Fruit fly (Drosophila melanogaster): ENCODE data around the gene hiw.

hiw gene

dm6 chrX:15079163-15079809 is 16.1 kb upstream of the hiw start:
- no peak for TF ChIP-seq usp (GFP tag; optimal IDR thresholded peaks at IDR 0.05)
- TF ChIP-seq CG8478 (optimal IDR thresholded peaks at IDR 0.05): no peak

DNA sequence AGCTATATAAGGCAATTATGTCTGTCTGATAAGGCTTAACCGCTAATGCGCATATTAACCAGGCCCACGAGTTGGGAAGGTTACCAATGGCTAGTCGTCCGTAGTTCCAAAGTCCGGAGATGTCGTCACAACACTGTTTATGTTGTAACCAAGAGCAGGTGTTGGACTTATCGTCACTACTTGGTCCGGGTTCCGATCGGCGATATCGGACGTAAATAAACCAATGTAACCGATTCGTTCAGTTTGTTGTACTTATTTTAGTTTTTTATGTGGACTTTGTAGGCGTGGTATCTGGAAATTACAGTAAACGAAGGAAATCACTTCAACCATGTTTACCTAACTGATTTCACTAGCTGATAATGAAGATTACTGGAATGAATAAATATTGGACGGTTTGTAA is 15.2 kb upstream of the hiw start:
- TF ChIP-seq usp (GFP tag; optimal IDR thresholded peaks at IDR 0.05): no peak
- no peak for TF ChIP-seq pan (optimal IDR thresholded peaks at IDR 0.05)
- no peak for TF ChIP-seq CG8478 (optimal IDR thresholded peaks at IDR 0.05)
- no peak for TF ChIP-seq EcR (GFP tag; optimal IDR thresholded peaks at IDR 0.05)
- TF ChIP-seq Dll (optimal IDR thresholded peaks at IDR 0.05): no peak
- TF ChIP-seq psq (optimal IDR thresholded peaks at IDR 0.05): no peak

DNA sequence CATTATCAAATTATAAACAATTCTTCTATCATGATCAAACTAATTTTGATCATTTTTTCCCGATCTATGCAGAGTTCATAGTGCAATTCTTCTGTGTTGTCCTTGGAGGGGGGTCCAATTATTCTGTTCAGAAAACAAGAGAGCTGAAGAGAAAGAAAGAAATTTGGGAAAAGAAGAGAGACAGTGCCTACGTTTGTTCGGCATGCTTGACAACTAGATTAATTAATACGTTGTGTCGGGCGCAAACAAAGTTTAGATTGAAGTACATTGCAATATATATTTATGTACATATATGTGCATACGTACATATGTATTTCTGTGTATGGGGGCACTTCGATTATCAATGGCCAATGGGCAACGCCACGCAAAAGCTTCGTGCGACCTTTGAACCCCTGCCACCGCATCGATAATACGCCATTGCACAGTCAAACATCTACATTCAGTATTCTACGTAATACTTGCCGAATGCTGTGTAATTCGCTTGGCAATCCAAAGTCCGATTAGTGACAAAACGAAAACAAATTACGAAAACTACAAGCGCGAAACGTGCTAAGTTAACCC is 14.4 kb upstream of the hiw start:
- TF ChIP-seq psq (optimal IDR thresholded peaks at IDR 0.05): no peak
- TF ChIP-seq CG8478 (optimal IDR thresholded peaks at IDR 0.05): no peak
- TF ChIP-seq Dll (optimal IDR thresholded peaks at IDR 0.05): no peak
- no peak for TF ChIP-seq pan (optimal IDR thresholded peaks at IDR 0.05)
- TF ChIP-seq EcR (GFP tag; optimal IDR thresholded peaks at IDR 0.05): no peak
- TF ChIP-seq usp (GFP tag; optimal IDR thresholded peaks at IDR 0.05): no peak

DNA sequence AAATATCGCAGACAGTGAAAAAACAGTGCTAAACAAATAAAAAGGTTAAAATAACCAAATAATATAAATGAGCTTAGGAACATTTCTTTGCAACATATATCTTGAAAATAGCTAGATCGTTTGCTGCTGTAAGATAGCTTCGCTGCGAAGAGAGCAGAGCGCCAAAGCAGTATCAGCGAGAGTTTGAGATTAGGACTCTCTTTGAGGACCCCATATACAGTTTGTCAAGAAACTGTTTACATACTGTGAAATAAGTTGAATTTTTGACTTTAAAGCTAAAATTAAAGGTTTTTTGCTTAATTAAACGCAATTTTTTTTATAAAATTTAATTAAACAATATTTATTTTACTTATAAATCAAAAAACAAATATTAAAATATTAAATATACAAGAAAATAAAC is 13.4 kb upstream of the hiw start:
- TF ChIP-seq pan (optimal IDR thresholded peaks at IDR 0.05) (no peak), CG8478 (optimal IDR thresholded peaks at IDR 0.05) (no peak), psq (optimal IDR thresholded peaks at IDR 0.05) (no peak), Dll (optimal IDR thresholded peaks at IDR 0.05) (no peak), usp (GFP tag; optimal IDR thresholded peaks at IDR 0.05) (no peak)

dm6 chrX:15076038-15076575 is 12.9 kb upstream of the hiw start, which contains the start of gene Lsd-2:
Lsd-2 (minus strand) TSS chrX:15076220.
- TF ChIP-seq usp (GFP tag; optimal IDR thresholded peaks at IDR 0.05) (no peak), EcR (GFP tag; optimal IDR thresholded peaks at IDR 0.05) (no peak), Dll (optimal IDR thresholded peaks at IDR 0.05) (no peak), psq (optimal IDR thresholded peaks at IDR 0.05) (no peak), pan (optimal IDR thresholded peaks at IDR 0.05) (no peak), CG8478 (optimal IDR thresholded peaks at IDR 0.05) (no peak)

dm6 chrX:15075485-15076037 is 12.3 kb upstream of the hiw start:
- TF ChIP-seq CG8478 (optimal IDR thresholded peaks at IDR 0.05) (no peak), EcR (GFP tag; optimal IDR thresholded peaks at IDR 0.05) (peak; percentile 46 to 84)

dm6 chrX:15074646-15075351 is 11.6 kb upstream of the hiw start:
- no peak for TF ChIP-seq psq (optimal IDR thresholded peaks at IDR 0.05)
- TF ChIP-seq Dll (optimal IDR thresholded peaks at IDR 0.05): no peak
- TF ChIP-seq EcR (GFP tag; optimal IDR thresholded peaks at IDR 0.05): no peak
- no peak for TF ChIP-seq CG8478 (optimal IDR thresholded peaks at IDR 0.05)

dm6 chrX:15070811-15071479 is 7.7 kb upstream of the hiw start:
- TF ChIP-seq usp (GFP tag; optimal IDR thresholded peaks at IDR 0.05) (no peak), EcR (GFP tag; optimal IDR thresholded peaks at IDR 0.05) (no peak), Dll (optimal IDR thresholded peaks at IDR 0.05) (no peak), psq (optimal IDR thresholded peaks at IDR 0.05) (no peak), CG8478 (optimal IDR thresholded peaks at IDR 0.05) (no peak), pan (optimal IDR thresholded peaks at IDR 0.05) (no peak)

dm6 chrX:15070137-15070536 is 6.9 kb upstream of the hiw start:
- TF ChIP-seq CG8478 (optimal IDR thresholded peaks at IDR 0.05) (no peak), pan (optimal IDR thresholded peaks at IDR 0.05) (no peak), usp (GFP tag; optimal IDR thresholded peaks at IDR 0.05) (no peak), Dll (optimal IDR thresholded peaks at IDR 0.05) (no peak), EcR (GFP tag; optimal IDR thresholded peaks at IDR 0.05) (no peak)

DNA sequence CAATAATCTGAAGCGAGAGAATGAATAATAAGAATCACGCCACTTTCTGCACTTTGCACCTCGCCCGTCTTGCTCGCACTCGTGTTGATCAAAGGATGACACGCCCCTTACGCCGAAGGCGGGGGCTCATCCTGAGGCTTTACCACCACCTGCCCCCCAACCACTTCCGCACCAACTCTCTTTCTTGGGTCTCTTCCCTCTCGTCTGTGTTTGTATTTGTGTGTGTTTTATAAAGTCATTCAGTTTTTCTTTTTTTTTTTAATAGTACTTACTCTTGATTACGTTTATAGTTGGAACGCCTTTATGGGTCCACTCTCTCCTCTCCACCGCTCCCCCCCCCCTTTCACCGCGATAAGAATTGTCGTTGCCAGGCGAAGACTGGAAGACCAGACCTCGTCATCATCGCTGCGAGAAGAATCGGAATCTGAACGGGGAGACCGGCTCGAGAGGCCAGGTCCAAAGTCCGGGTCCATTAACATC is 6.2 kb upstream of the hiw start:
- TF ChIP-seq pan (optimal IDR thresholded peaks at IDR 0.05): no peak
- TF ChIP-seq Dll (optimal IDR thresholded peaks at IDR 0.05): no peak
- no peak for TF ChIP-seq usp (GFP tag; optimal IDR thresholded peaks at IDR 0.05)
- no peak for TF ChIP-seq EcR (GFP tag; optimal IDR thresholded peaks at IDR 0.05)
- no peak for TF ChIP-seq CG8478 (optimal IDR thresholded peaks at IDR 0.05)
- no peak for TF ChIP-seq psq (optimal IDR thresholded peaks at IDR 0.05)

- TF ChIP-seq pan (optimal IDR thresholded peaks at IDR 0.05) (no peak), CG8478 (optimal IDR thresholded peaks at IDR 0.05) (no peak), EcR (GFP tag; optimal IDR thresholded peaks at IDR 0.05) (no peak)
Measured at dm6 chrX:15068537-15068936, 5.3 kb upstream of the hiw start.

Data from whole organism.